Fruit fly (Drosophila melanogaster): ENCODE data around the gene dj.

dm6 chr3R:7031553-7031952 lies 27.6 kb upstream of the dj start:
- TF ChIP-seq CG4318 (GFP tag; optimal IDR thresholded peaks at IDR 0.05) (no peak), CG16779 (tag; optimal IDR thresholded peaks at IDR 0.05) (no peak), achi (GFP tag; optimal IDR thresholded peaks at IDR 0.05) (no peak), CG8632 (GFP tag; optimal IDR thresholded peaks at IDR 0.05) (no peak), acj6 (GFP tag; optimal IDR thresholded peaks at IDR 0.05) (no peak), Ets21C (GFP tag; optimal IDR thresholded peaks at IDR 0.05) (no peak), Met (GFP tag; optimal IDR thresholded peaks at IDR 0.05) (no peak), CG31627 (GFP tag; optimal IDR thresholded peaks at IDR 0.05) (no peak)

All from whole organism, prepupa.